Fruit fly (Drosophila melanogaster) whole organism, embryonic: ENCODE results near the gene Mipp2.
A peak's percentile ranks its signal among the peaks of the same experiment; 100 is the strongest.

Source experiments
- CG10147 ChIP-seq: fragments of 200-800 bp; sonication (Bioruptor generic); optimal IDR thresholded peaks from 2 replicates; lab custom pipeline; 2019; ENCODE audit warnings: missing biosample characterization, mild to moderate bottlenecking, missing genetic modification characterization, moderate library complexity
- CG10366 ChIP-seq: fragments of 200-800 bp; sonication (Bioruptor generic); IDR thresholded peaks from 2 replicates; pipeline ENCODE4 v1.3.6; 2022; ENCODE audit warnings: missing biosample characterization, missing genetic modification characterization
- CG10654 ChIP-seq: fragments of 200-800 bp; sonication (Bioruptor generic); optimal IDR thresholded peaks from 2 replicates; lab custom pipeline; 2016; ENCODE audit warnings: missing biosample characterization, missing genetic modification characterization
- CG14441 ChIP-seq: fragments of 200-800 bp; sonication (Bioruptor generic); IDR thresholded peaks from 2 replicates; pipeline ENCODE4 v1.3.6; 2022; ENCODE audit warnings: missing biosample characterization, missing genetic modification characterization
- CG14860 ChIP-seq: fragments of 200-800 bp; sonication (Bioruptor generic); IDR thresholded peaks from 3 replicates; pipeline ENCODE4 v1.3.6; 2022; ENCODE audit warnings: missing biosample characterization, missing genetic modification characterization; ENCODE audit not compliant: partially characterized antibody
- CG15073 ChIP-seq: fragments of 200-800 bp; sonication (Bioruptor generic); optimal IDR thresholded peaks from 2 replicates; lab custom pipeline; 2016; ENCODE audit warnings: missing biosample characterization, missing genetic modification characterization
- CG16815 ChIP-seq: fragments of 200-800 bp; sonication (Bioruptor generic); optimal IDR thresholded peaks from 3 replicates; lab custom pipeline; 2017; ENCODE audit warnings: missing biosample characterization, mild to moderate bottlenecking, missing genetic modification characterization
- CG18599 ChIP-seq: fragments of 200-800 bp; sonication (Bioruptor generic); optimal IDR thresholded peaks from 3 replicates; lab custom pipeline; 2017; ENCODE audit warnings: missing biosample characterization, missing genetic modification characterization, mild to moderate bottlenecking, moderate library complexity, missing genetic modification reagents
- CG2116 ChIP-seq: fragments of 200-800 bp; sonication (Bioruptor generic); optimal IDR thresholded peaks from 3 replicates; lab custom pipeline; 2018; ENCODE audit warnings: missing biosample characterization, mild to moderate bottlenecking, missing genetic modification characterization
- CG31365 ChIP-seq: fragments of 200-800 bp; sonication (Bioruptor generic); optimal IDR thresholded peaks from 2 replicates; lab custom pipeline; 2018; ENCODE audit warnings: missing biosample characterization, mild to moderate bottlenecking, missing genetic modification characterization
- CG3281 ChIP-seq: fragments of 200-800 bp; sonication (Bioruptor generic); optimal IDR thresholded peaks from 3 replicates; lab custom pipeline; 2017; ENCODE audit warnings: missing biosample characterization, mild to moderate bottlenecking, missing genetic modification characterization
- CG34422 ChIP-seq: fragments of 200-800 bp; sonication (Bioruptor generic); IDR thresholded peaks from 3 replicates; pipeline ENCODE4 v1.3.6; 2022; ENCODE audit warnings: missing biosample characterization, missing genetic modification characterization
- CG4360 ChIP-seq: fragments of 200-800 bp; sonication (Bioruptor generic); IDR thresholded peaks from 2 replicates; pipeline ENCODE4 v1.3.6; 2022; ENCODE audit warnings: missing biosample characterization, missing genetic modification characterization
- CG4707 ChIP-seq: fragments of 200-800 bp; sonication (Bioruptor generic); optimal IDR thresholded peaks from 2 replicates; lab custom pipeline; 2018; ENCODE audit warnings: missing biosample characterization, mild to moderate bottlenecking, missing genetic modification characterization, moderate library complexity
- CG5180 ChIP-seq: fragments of 200-800 bp; sonication (Bioruptor generic); optimal IDR thresholded peaks from 3 replicates; lab custom pipeline; 2017; ENCODE audit warnings: missing biosample characterization, missing genetic modification characterization, mild to moderate bottlenecking, moderate library complexity, missing genetic modification reagents
- CG6254 ChIP-seq: fragments of 200-800 bp; sonication (Bioruptor generic); optimal IDR thresholded peaks from 3 replicates; lab custom pipeline; 2017; ENCODE audit warnings: mild to moderate bottlenecking, missing biosample characterization, missing genetic modification reagents, missing genetic modification characterization
- CG6654 ChIP-seq: fragments of 200-800 bp; sonication (Bioruptor generic); optimal IDR thresholded peaks from 2 replicates; lab custom pipeline; 2017; ENCODE audit warnings: missing biosample characterization, mild to moderate bottlenecking, missing genetic modification characterization
- CG7372 ChIP-seq: fragments of 200-800 bp; sonication (Bioruptor generic); IDR thresholded peaks from 2 replicates; pipeline ENCODE4 v1.3.6; 2022; ENCODE audit warnings: missing biosample characterization, missing genetic modification characterization
- CG8290 ChIP-seq, 3 experiments: fragments of 200-800 bp; sonication (Bioruptor generic); optimal IDR thresholded peaks; 2 replicates each; lab custom pipeline; 2016 to 2019; ENCODE audit warnings: missing biosample characterization in 3 of 3, missing genetic modification characterization in 3 of 3, mild to moderate bottlenecking in 2 of 3, moderate library complexity in 1 of 3
- CG8388 ChIP-seq: fragments of 200-800 bp; sonication (Bioruptor generic); optimal IDR thresholded peaks from 2 replicates; lab custom pipeline; 2019; ENCODE audit warnings: missing biosample characterization, mild to moderate bottlenecking, missing genetic modification characterization, moderate library complexity
- CrebB ChIP-seq: fragments of 200-800 bp; sonication (Bioruptor generic); optimal IDR thresholded peaks from 3 replicates; lab custom pipeline; 2018; ENCODE audit warnings: missing biosample characterization, mild to moderate bottlenecking, missing genetic modification characterization
- Dad ChIP-seq: fragments of 200-800 bp; sonication (Bioruptor generic); optimal IDR thresholded peaks from 3 replicates; lab custom pipeline; 2016; ENCODE audit warnings: missing biosample characterization, missing genetic modification characterization
- Dbx ChIP-seq: fragments of 200-800 bp; sonication (Bioruptor generic); IDR thresholded peaks from 3 replicates; pipeline ENCODE4 v1.3.6; 2022; ENCODE audit warnings: missing biosample characterization, missing genetic modification characterization
- Dfd ChIP-seq, 2 experiments: fragments of >200 bp; optimal IDR thresholded peaks; 2 replicates each; lab custom pipeline; 2017; ENCODE audit warnings: missing biosample characterization in 2 of 2, missing genetic modification characterization in 2 of 2
- Dp ChIP-seq: fragments of 200-800 bp; sonication (Bioruptor generic); optimal IDR thresholded peaks from 2 replicates; lab custom pipeline; 2018; ENCODE audit warnings: missing biosample characterization, mild to moderate bottlenecking, missing genetic modification characterization, moderate library complexity
- Drgx ChIP-seq: fragments of 200-800 bp; sonication (Bioruptor generic); IDR thresholded peaks from 2 replicates; pipeline ENCODE4 v1.3.6; 2022; ENCODE audit warnings: missing biosample characterization, missing genetic modification characterization
- HLH4C ChIP-seq: fragments of 200-800 bp; sonication (Bioruptor generic); IDR thresholded peaks from 3 replicates; pipeline ENCODE4 v1.3.6; 2022; ENCODE audit warnings: missing biosample characterization, missing genetic modification characterization; ENCODE audit not compliant: partially characterized antibody
- HmgD ChIP-seq: fragments of 200-800 bp; sonication (Bioruptor generic); optimal IDR thresholded peaks from 3 replicates; lab custom pipeline; 2016; ENCODE audit warnings: missing biosample characterization, missing genetic modification characterization
- Oli ChIP-seq: fragments of 200-800 bp; sonication (Bioruptor generic); optimal IDR thresholded peaks from 2 replicates; lab custom pipeline; 2018; ENCODE audit warnings: missing biosample characterization, mild to moderate bottlenecking, missing genetic modification characterization, moderate library complexity
- bab2 ChIP-seq: fragments of 200-800 bp; sonication (Bioruptor generic); optimal IDR thresholded peaks from 2 replicates; lab custom pipeline; 2016; ENCODE audit warnings: missing biosample characterization, missing genetic modification characterization
- bcd ChIP-seq: fragments of 200-800 bp; sonication (Bioruptor generic); optimal IDR thresholded peaks from 2 replicates; lab custom pipeline; 2017; ENCODE audit warnings: missing biosample characterization, mild to moderate bottlenecking, missing genetic modification characterization
- cwo ChIP-seq: fragments of 200-800 bp; sonication (Bioruptor generic); optimal IDR thresholded peaks from 3 replicates; lab custom pipeline; 2017; ENCODE audit warnings: missing biosample characterization, missing genetic modification characterization, mild to moderate bottlenecking, moderate library complexity, missing genetic modification reagents
- emc ChIP-seq: fragments of 200-800 bp; sonication (Bioruptor generic); optimal IDR thresholded peaks from 2 replicates; lab custom pipeline; 2016; ENCODE audit warnings: missing biosample characterization, missing genetic modification characterization
- exex ChIP-seq: fragments of 200-800 bp; sonication (Bioruptor generic); optimal IDR thresholded peaks from 4 replicates; lab custom pipeline; 2018; ENCODE audit warnings: missing biosample characterization, mild to moderate bottlenecking, missing genetic modification characterization, moderate library complexity
- ham ChIP-seq: fragments of 200-800 bp; sonication (Bioruptor generic); IDR thresholded peaks from 2 replicates; pipeline ENCODE4 v1.3.6; 2022; ENCODE audit warnings: missing biosample characterization, missing genetic modification characterization
- hb ChIP-seq: fragments of 200-800 bp; sonication (Bioruptor generic); IDR thresholded peaks from 3 replicates; pipeline ENCODE4 v1.3.6; 2022; ENCODE audit warnings: missing biosample characterization, missing genetic modification characterization; ENCODE audit not compliant: partially characterized antibody
- klu ChIP-seq: fragments of 200-800 bp; sonication (Bioruptor generic); IDR thresholded peaks from 2 replicates; pipeline ENCODE4 v1.3.6; 2022; ENCODE audit warnings: missing biosample characterization, missing genetic modification characterization
- knrl ChIP-seq: fragments of 200-800 bp; sonication (Bioruptor generic); IDR thresholded peaks from 3 replicates; pipeline ENCODE4 v1.3.6; 2022; ENCODE audit warnings: missing biosample characterization, missing genetic modification characterization; ENCODE audit not compliant: partially characterized antibody
- mam ChIP-seq: fragments of 200-800 bp; sonication (Bioruptor generic); optimal IDR thresholded peaks from 3 replicates; lab custom pipeline; 2016; ENCODE audit warnings: missing biosample characterization, missing genetic modification characterization
- mirr ChIP-seq: fragments of 200-800 bp; sonication (Bioruptor generic); optimal IDR thresholded peaks from 3 replicates; lab custom pipeline; 2018; ENCODE audit warnings: missing biosample characterization, mild to moderate bottlenecking, missing genetic modification characterization
- mld ChIP-seq: fragments of 200-800 bp; sonication (Bioruptor generic); IDR thresholded peaks from 3 replicates; pipeline ENCODE4 v1.3.6; 2022; ENCODE audit warnings: missing biosample characterization, missing genetic modification characterization; ENCODE audit not compliant: partially characterized antibody
- oc ChIP-seq: fragments of 200-800 bp; sonication (Bioruptor generic); optimal IDR thresholded peaks from 2 replicates; lab custom pipeline; 2018; ENCODE audit warnings: missing biosample characterization, mild to moderate bottlenecking, missing genetic modification characterization, moderate library complexity
- ssp ChIP-seq: fragments of 200-800 bp; sonication (Bioruptor generic); IDR thresholded peaks from 2 replicates; pipeline ENCODE4 v1.3.6; 2022; ENCODE audit warnings: missing biosample characterization, missing genetic modification characterization
- tna ChIP-seq: fragments of 200-800 bp; sonication (Bioruptor generic); IDR thresholded peaks from 2 replicates; pipeline ENCODE4 v1.3.6; 2022; ENCODE audit warnings: missing biosample characterization, missing genetic modification characterization; ENCODE audit not compliant: partially characterized antibody
- tup ChIP-seq: fragments of 200-800 bp; sonication (Bioruptor generic); optimal IDR thresholded peaks from 2 replicates; lab custom pipeline; 2016; ENCODE audit warnings: missing biosample characterization, mild to moderate bottlenecking, missing genetic modification characterization, moderate library complexity
- wor ChIP-seq: fragments of 200-800 bp; sonication (Bioruptor generic); IDR thresholded peaks from 2 replicates; pipeline ENCODE4 v1.3.6; 2022; ENCODE audit warnings: missing biosample characterization, missing genetic modification characterization
- yki ChIP-seq: fragments of >200 bp; optimal IDR thresholded peaks from 3 replicates; lab custom pipeline; 2018
- zf30C ChIP-seq: fragments of 200-800 bp; sonication (Bioruptor generic); optimal IDR thresholded peaks from 3 replicates; lab custom pipeline; 2018; ENCODE audit warnings: missing biosample characterization, mild to moderate bottlenecking, missing genetic modification characterization

The Mipp2 gene

dm6 chrX:6037180-6037946 is 53.9 kb downstream of the Mipp2 start, which contains the start of the genes rux and MCTS1 (continued):
- TF ChIP-seq CG10654 (GFP tag; lab: Kevin White, UChicago) = no peak
- no peak for TF ChIP-seq CG4360
- no peak for TF ChIP-seq CG10147 (GFP tag; lab: Kevin White, UChicago)
- peak; percentile 8 for TF ChIP-seq tup (GFP tag; lab: Kevin White, UChicago)
- no peak for TF ChIP-seq ham
- peak; percentile 1 for TF ChIP-seq CG18599 (GFP tag; lab: Kevin White, UChicago)
- TF ChIP-seq CG6654 (GFP tag; lab: Kevin White, UChicago) = no peak
- TF ChIP-seq CG8290 (GFP tag; optimal IDR thresholded peaks at IDR 0.05; lab: Kevin White, UChicago) = peak; percentile 60
- peak; percentile 73 to 93 for TF ChIP-seq CG8290 (tag; optimal IDR thresholded peaks at IDR 0.05; lab: Kevin White, UChicago)
- TF ChIP-seq CG8388 (GFP tag; lab: Kevin White, UChicago) = no peak
- TF ChIP-seq tna (GFP tag; lab: Robert Waterston, UW) = peak; percentile 91
- TF ChIP-seq Oli (tag; lab: Kevin White, UChicago) = peak; percentile 6
- no peak for TF ChIP-seq zf30C
- TF ChIP-seq klu = peak; percentile 21; the same call in 1 of the 2 replicates
- no peak for TF ChIP-seq CG5180 (GFP tag; lab: Kevin White, UChicago)
- no peak for TF ChIP-seq CG7372 (GFP tag; lab: Robert Waterston, UW)
- TF ChIP-seq Dp (GFP tag; lab: Kevin White, UChicago) = peak; percentile 20
- TF ChIP-seq emc (GFP tag; lab: Kevin White, UChicago) = no peak
- TF ChIP-seq CrebB (tag; lab: Kevin White, UChicago) = no peak
- TF ChIP-seq Drgx (GFP tag; lab: Robert Waterston, UW) = no peak
- no peak for TF ChIP-seq CG31365 (tag; lab: Kevin White, UChicago)
- TF ChIP-seq Dbx = peak; percentile 57; the same call in 2 of the 3 replicates
- TF ChIP-seq bab2 (GFP tag; lab: Kevin White, UChicago) = peak; percentile 9
- TF ChIP-seq HmgD = no peak
- TF ChIP-seq cwo (GFP tag; lab: Kevin White, UChicago) = no peak
- no peak for TF ChIP-seq CG3281 (GFP tag; lab: Kevin White, UChicago)
- TF ChIP-seq oc = no peak
- peak; percentile 72 for TF ChIP-seq CG2116 (GFP tag; lab: Kevin White, UChicago)
- peak; percentile 31 for TF ChIP-seq bcd (GFP tag; lab: Kevin White, UChicago)
- TF ChIP-seq mam = peak; percentile 49
- no peak for TF ChIP-seq CG10366 (GFP tag; lab: Robert Waterston, UW)
- peak; percentile 86 for TF ChIP-seq mld (GFP tag; lab: Robert Waterston, UW)
- TF ChIP-seq CG34422 (GFP tag; lab: Robert Waterston, UW) = peak; percentile 18; the same call in 1 of the 3 replicates
- TF ChIP-seq Dad = peak; percentile 43
- TF ChIP-seq ssp (GFP tag; lab: Robert Waterston, UW) = no peak
- peak; percentile 37 for TF ChIP-seq CG16815 (GFP tag; lab: Kevin White, UChicago)
- peak; percentile 90 for TF ChIP-seq hb (GFP tag; lab: Robert Waterston, UW)
- peak; percentile 94 for TF ChIP-seq knrl (GFP tag; lab: Robert Waterston, UW)
- TF ChIP-seq CG4707 (GFP tag; lab: Kevin White, UChicago) = no peak
- no peak for TF ChIP-seq yki
- TF ChIP-seq HLH4C (GFP tag; lab: Robert Waterston, UW) = peak; percentile 98
- TF ChIP-seq exex (tag; lab: Kevin White, UChicago) = no peak
- TF ChIP-seq CG14441 (GFP tag; lab: Robert Waterston, UW) = no peak
- TF ChIP-seq CG6254 = no peak
- no peak for TF ChIP-seq Dfd (GFP tag; optimal IDR thresholded peaks at IDR 0.05; lab: Kevin White, UChicago)
- no peak for TF ChIP-seq mirr (GFP tag; lab: Kevin White, UChicago)
- peak; percentile 91 for TF ChIP-seq CG14860 (GFP tag; lab: Robert Waterston, UW)
- TF ChIP-seq CG15073 (GFP tag; lab: Kevin White, UChicago) = no peak
- no peak for TF ChIP-seq wor (GFP tag; lab: Robert Waterston, UW)
